ENCODE assay signal across 3 fruit fly cellular contexts in the genomic region with DNA sequence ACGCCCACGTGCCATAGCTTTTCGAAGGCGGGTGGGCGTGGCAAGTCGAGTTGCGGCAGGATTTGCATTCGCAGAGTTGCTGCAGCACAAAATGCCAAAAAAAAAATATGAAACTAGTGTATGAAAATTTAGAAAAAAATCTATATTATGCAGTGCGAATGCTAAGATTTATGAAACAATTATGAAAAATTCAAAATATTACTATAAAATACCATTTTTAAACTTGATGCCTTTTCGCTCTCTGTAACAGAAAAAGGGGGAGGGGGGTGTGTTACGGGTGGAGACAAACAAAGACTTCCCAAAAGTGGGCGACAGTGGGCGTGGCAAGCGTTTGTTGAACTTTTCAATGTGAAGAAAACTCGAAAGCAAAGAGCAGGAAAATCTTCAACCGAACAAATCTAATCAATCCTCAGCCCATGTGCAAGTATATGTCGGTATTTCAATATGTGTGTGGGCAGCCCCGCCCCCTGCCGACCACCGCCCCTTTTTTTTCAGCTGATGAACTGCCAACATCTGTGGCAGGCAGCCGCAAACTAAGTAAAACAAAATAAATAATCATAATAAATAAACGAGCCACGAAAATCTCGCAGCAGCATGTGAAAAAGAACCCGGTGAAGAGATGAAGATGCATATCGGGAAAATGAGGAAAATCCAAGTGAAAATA.
TF ChIP-seq lines count a peak whose summit lies in the region.

No protein-coding gene starts in this region.

- TF ChIP-seq CTCF in whole organism, embryonic (GFP tag; optimal IDR thresholded peaks at IDR 0.05; lab: Kevin White, UChicago): no peak

TF ChIP-seq in whole organism, embryonic, 481 proteins besides CTCF, POLR2A, EP300 and RAD21 (continues in another document):
- no peak for TF ChIP-seq Dll (GFP tag; IDR thresholded peaks at IDR 0.05; lab: Robert Waterston, UW; ENCODE audit: partially characterized antibody)
- TF ChIP-seq CG12219 (GFP tag; optimal IDR thresholded peaks at IDR 0.05; lab: Kevin White, UChicago): no peak
- no peak for TF ChIP-seq CG34422 (GFP tag; IDR thresholded peaks at IDR 0.05; lab: Robert Waterston, UW)
- no peak for TF ChIP-seq CG7928 (GFP tag; optimal IDR thresholded peaks at IDR 0.05; lab: Kevin White, UChicago)
- TF ChIP-seq HLH3B (GFP tag; IDR thresholded peaks at IDR 0.05; lab: Robert Waterston, UW): no peak
- TF ChIP-seq CG3726 (GFP tag; IDR thresholded peaks at IDR 0.05; lab: Robert Waterston, UW): no peak
- peak; percentile 23 for TF ChIP-seq CG12391 (tag; optimal IDR thresholded peaks at IDR 0.05; lab: Kevin White, UChicago)
- peak; percentile 26 for TF ChIP-seq az2 (GFP tag; optimal IDR thresholded peaks at IDR 0.05; lab: Kevin White, UChicago)
- no peak for TF ChIP-seq Bteb2 (GFP tag; optimal IDR thresholded peaks at IDR 0.05; lab: Kevin White, UChicago)
- no peak for TF ChIP-seq CG10565 (GFP tag; optimal IDR thresholded peaks at IDR 0.05; lab: Kevin White, UChicago)
- no peak for TF ChIP-seq CG4820 (GFP tag; optimal IDR thresholded peaks at IDR 0.05; lab: Kevin White, UChicago)
- no peak for TF ChIP-seq CG1529 (GFP tag; optimal IDR thresholded peaks at IDR 0.05; lab: Kevin White, UChicago)
- TF ChIP-seq CG17829 (tag; optimal IDR thresholded peaks at IDR 0.05; lab: Kevin White, UChicago): no peak
- TF ChIP-seq CG6791 (GFP tag; IDR thresholded peaks at IDR 0.05; lab: Robert Waterston, UW; ENCODE audit: partially characterized antibody): no peak
- TF ChIP-seq hbn (GFP tag; IDR thresholded peaks at IDR 0.05; lab: Robert Waterston, UW; ENCODE audit: partially characterized antibody): no peak
- TF ChIP-seq maf-S (GFP tag; optimal IDR thresholded peaks at IDR 0.05; lab: Kevin White, UChicago): no peak
- TF ChIP-seq CG17328 (GFP tag; IDR thresholded peaks at IDR 0.05; lab: Robert Waterston, UW): no peak
- no peak for TF ChIP-seq tx (GFP tag; optimal IDR thresholded peaks at IDR 0.05; lab: Kevin White, UChicago)
- no peak for TF ChIP-seq caup (GFP tag; optimal IDR thresholded peaks at IDR 0.05; lab: Kevin White, UChicago; ENCODE audit: severe bottlenecking)
- no peak for TF ChIP-seq gro (GFP tag; optimal IDR thresholded peaks at IDR 0.05; lab: Kevin White, UChicago)
- peak; percentile 21 for TF ChIP-seq CG2712 (tag; optimal IDR thresholded peaks at IDR 0.05; lab: Kevin White, UChicago)
- no peak for TF ChIP-seq D (optimal IDR thresholded peaks at IDR 0.05; lab: Kevin White, UChicago)
- no peak for TF ChIP-seq D (GFP tag; optimal IDR thresholded peaks at IDR 0.05; lab: Kevin White, UChicago)
- TF ChIP-seq fd3F (GFP tag; optimal IDR thresholded peaks at IDR 0.05; lab: Kevin White, UChicago): no peak
- no peak for TF ChIP-seq Taf1 (GFP tag; IDR thresholded peaks at IDR 0.05; lab: Robert Waterston, UW)
- TF ChIP-seq Hr39 (optimal IDR thresholded peaks at IDR 0.05; lab: Kevin White, UChicago): no peak
- no peak for TF ChIP-seq CG17361 (GFP tag; IDR thresholded peaks at IDR 0.05; lab: Robert Waterston, UW)
- TF ChIP-seq CG7372 (GFP tag; IDR thresholded peaks at IDR 0.05; lab: Robert Waterston, UW): no peak
- TF ChIP-seq CG9609 (GFP tag; optimal IDR thresholded peaks at IDR 0.05; lab: Kevin White, UChicago): no peak

TF ChIP-seq in whole organism, prepupa, 60 proteins besides CTCF, POLR2A, EP300 and RAD21:
- TF ChIP-seq CG31627 (GFP tag; optimal IDR thresholded peaks at IDR 0.05; lab: Kevin White, UChicago) (no peak), CG1621 (tag; optimal IDR thresholded peaks at IDR 0.05; lab: Kevin White, UChicago) (no peak), CG6163 (GFP tag; IDR thresholded peaks at IDR 0.05; lab: Robert Waterston, UW) (0 out of 3 replicates have a peak, but pooled peaks have one; percentile 11), CG15336 (GFP tag; IDR thresholded peaks at IDR 0.05; lab: Robert Waterston, UW) (peak; percentile 49), CG11902 (GFP tag; optimal IDR thresholded peaks at IDR 0.05; lab: Kevin White, UChicago) (no peak), Hr39 (GFP tag; optimal IDR thresholded peaks at IDR 0.05; lab: Kevin White, UChicago) (no peak), CG8632 (GFP tag; optimal IDR thresholded peaks at IDR 0.05; lab: Kevin White, UChicago) (no peak), dsx (GFP tag; optimal IDR thresholded peaks at IDR 0.05; lab: Kevin White, UChicago; ENCODE audit: poor library complexity, severe bottlenecking) (no peak), cyc (GFP tag; optimal IDR thresholded peaks at IDR 0.05; lab: Kevin White, UChicago) (no peak), fkh (GFP tag; optimal IDR thresholded peaks at IDR 0.05; lab: Kevin White, UChicago) (no peak), Ets21C (GFP tag; optimal IDR thresholded peaks at IDR 0.05; lab: Kevin White, UChicago) (no peak), Sox102F (GFP tag; optimal IDR thresholded peaks at IDR 0.05; lab: Kevin White, UChicago) (no peak), achi (GFP tag; optimal IDR thresholded peaks at IDR 0.05; lab: Kevin White, UChicago) (no peak), CG32006 (GFP tag; optimal IDR thresholded peaks at IDR 0.05; lab: Kevin White, UChicago) (peak; percentile 62), svp (GFP tag; lab: Kevin White, UChicago) (peak; percentile 20), salr (GFP tag; optimal IDR thresholded peaks at IDR 0.05; lab: Kevin White, UChicago) (no peak), CG8119 (GFP tag; IDR thresholded peaks at IDR 0.05; lab: Robert Waterston, UW) (peak; percentile 32; the same call in 1 of the 3 replicates), eg (GFP tag; IDR thresholded peaks at IDR 0.05; lab: Robert Waterston, UW) (0 out of 3 replicates have a peak, but pooled peaks have one; percentile 9), Eip78C (GFP tag; lab: Kevin White, UChicago) (peak; percentile 7), esn (GFP tag; optimal IDR thresholded peaks at IDR 0.05; lab: Kevin White, UChicago) (no peak)

TF ChIP-seq in whole organism, pupa, 21 proteins besides CTCF, POLR2A, EP300 and RAD21:
- TF ChIP-seq D1 (tag; optimal IDR thresholded peaks at IDR 0.05; lab: Kevin White, UChicago) (no peak), Pif1B (GFP tag; optimal IDR thresholded peaks at IDR 0.05; lab: Kevin White, UChicago) (no peak), Ets98B (GFP tag; IDR thresholded peaks at IDR 0.05; lab: Robert Waterston, UW) (peak; percentile 45; the same call in 1 of the 2 replicates), CG12605 (GFP tag; IDR thresholded peaks at IDR 0.05; lab: Robert Waterston, UW) (no peak), CG32121 (GFP tag; IDR thresholded peaks at IDR 0.05; lab: Robert Waterston, UW) (0 out of 2 replicates have a peak, but pooled peaks have one; percentile 44)

Comparison
In these comparisons a context has a peak if more than half of its experiments do, and no peak if none do; other contexts are left out.
1. Of the 7 proteins assayed by ChIP-seq in both whole organism, embryonic and whole organism, prepupa: peak only in whole organism, embryonic: Blimp-1 and Sox102F; only in whole organism, prepupa: none; in both: none; in neither: 5.